Fruit fly (Drosophila melanogaster): ENCODE results near the gene CG46301.

The CG46301 gene

dm6 chr2L:14103790-14104189 is at the start of gene CG46301:
Gene CG46301 (plus strand): TSS chr2L:14104090.
- no peak for TF ChIP-seq noc (tag; optimal IDR thresholded peaks at IDR 0.05)

- no peak for TF ChIP-seq noc (tag; optimal IDR thresholded peaks at IDR 0.05)
These were observed 49.6 kb upstream of the CG46301 start for dm6 chr2L:14054281-14054680.

- no peak for TF ChIP-seq noc (tag; optimal IDR thresholded peaks at IDR 0.05)
These were observed 49.0 kb upstream of the CG46301 start for dm6 chr2L:14054903-14055302.

dm6 chr2L:14070154-14070553 is 33.7 kb upstream of the CG46301 start:
- TF ChIP-seq noc (tag; optimal IDR thresholded peaks at IDR 0.05) = no peak

- no peak for TF ChIP-seq noc (tag; optimal IDR thresholded peaks at IDR 0.05)
These were observed 9.3 kb upstream of the CG46301 start for dm6 chr2L:14094606-14095005.

- no peak for TF ChIP-seq noc (tag; optimal IDR thresholded peaks at IDR 0.05)
These were observed 8.2 kb upstream of the CG46301 start for dm6 chr2L:14095683-14096082.

dm6 chr2L:14109347-14109746 is 5.5 kb downstream of the CG46301 start, which contains the start of gene CG15293:
Gene CG15293 (minus strand): TSS chr2L:14109447.
- TF ChIP-seq noc (tag; optimal IDR thresholded peaks at IDR 0.05) = no peak

dm6 chr2L:14110639-14111038 is 6.7 kb downstream of the CG46301 start, which contains the start of gene CG31769:
Gene CG31769 (minus strand): TSS chr2L:14110739.
- no peak for TF ChIP-seq noc (tag; optimal IDR thresholded peaks at IDR 0.05)

dm6 chr2L:14112192-14112591 is 8.3 kb downstream of the CG46301 start:
- no peak for TF ChIP-seq noc (tag; optimal IDR thresholded peaks at IDR 0.05)

dm6 chr2L:14113207-14113606 is 9.3 kb downstream of the CG46301 start:
- TF ChIP-seq noc (tag; optimal IDR thresholded peaks at IDR 0.05) = no peak

- TF ChIP-seq noc (tag; optimal IDR thresholded peaks at IDR 0.05) = no peak
These were observed 12.1 kb downstream of the CG46301 start for dm6 chr2L:14115976-14116501.

dm6 chr2L:14120689-14121397 is 17.0 kb downstream of the CG46301 start:
- TF ChIP-seq noc (tag; optimal IDR thresholded peaks at IDR 0.05) = no peak

dm6 chr2L:14122742-14123334 is 18.9 kb downstream of the CG46301 start:
- no peak for TF ChIP-seq noc (tag; optimal IDR thresholded peaks at IDR 0.05)

- no peak for TF ChIP-seq noc (tag; optimal IDR thresholded peaks at IDR 0.05)
These were observed 19.7 kb downstream of the CG46301 start for dm6 chr2L:14123605-14124004.

dm6 chr2L:14125630-14126029 is 21.7 kb downstream of the CG46301 start:
- TF ChIP-seq noc (tag; optimal IDR thresholded peaks at IDR 0.05) = no peak

- TF ChIP-seq noc (tag; optimal IDR thresholded peaks at IDR 0.05) = no peak
These were observed 30.0 kb downstream of the CG46301 start for dm6 chr2L:14133562-14134539.

Data from whole organism, larva.